Fruit fly (Drosophila melanogaster) whole organism, pupa: Measurements from ENCODE around the gene Calx.

ENCODE experiments used
- CG10348 ChIP-seq: fragments of 200-800 bp; sonication (Bioruptor generic); IDR thresholded peaks from 2 replicates; pipeline ENCODE4 v1.3.6; 2022; ENCODE audit warnings: missing biosample characterization, missing genetic modification characterization
- CG34367 ChIP-seq: fragments of 200-800 bp; sonication (Bioruptor generic); optimal IDR thresholded peaks from 2 replicates; lab custom pipeline; 2018; ENCODE audit warnings: missing biosample characterization, mild to moderate bottlenecking, missing genetic modification characterization
- CG9948 ChIP-seq: fragments of 200-800 bp; sonication (Bioruptor generic); optimal IDR thresholded peaks from 2 replicates; lab custom pipeline; 2018; ENCODE audit warnings: missing biosample characterization, mild to moderate bottlenecking, missing genetic modification characterization, moderate library complexity
- Pif1A ChIP-seq: fragments of 200-800 bp; sonication (Bioruptor generic); optimal IDR thresholded peaks from 3 replicates; lab custom pipeline; 2016; ENCODE audit warnings: missing biosample characterization, missing genetic modification characterization

dm6 chr3R:20948448-20949174, 29.4 kb upstream of the Calx start, which contains the start of gene Atpalpha:
- TF ChIP-seq CG10348 (GFP tag; lab: Robert Waterston, UW) (no peak), Pif1A (GFP tag; lab: Kevin White, UChicago) (no peak), CG34367 (tag; lab: Kevin White, UChicago) (no peak), CG9948 (no peak)
